Fruit fly (Drosophila melanogaster): ENCODE data around the gene nej.

nej gene

DNA sequence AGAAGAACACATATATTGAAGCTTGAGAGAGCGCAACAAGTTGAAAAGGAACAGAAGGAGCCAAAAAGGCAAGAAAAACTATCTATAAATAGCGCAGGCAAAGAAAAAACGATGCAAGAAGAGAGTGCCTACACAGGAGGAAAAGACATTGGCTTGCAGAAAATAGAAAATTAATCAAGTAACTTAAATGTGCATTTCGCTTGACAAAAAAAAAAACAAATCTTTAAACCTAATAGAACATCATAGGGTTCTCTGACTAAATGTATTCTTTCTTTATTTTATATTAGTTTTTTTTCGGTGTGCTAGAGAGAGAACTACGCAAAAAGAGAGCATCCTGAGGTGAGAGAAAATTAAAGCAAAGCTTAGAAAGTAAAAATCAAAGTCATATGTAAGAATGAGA is 36.8 kb downstream of the nej start (continued):
- TF ChIP-seq maf-S (GFP tag; optimal IDR thresholded peaks at IDR 0.05) = no peak
- TF ChIP-seq CG7357 (GFP tag; IDR thresholded peaks at IDR 0.05) = no peak
- no peak for TF ChIP-seq CG18476 (GFP tag; optimal IDR thresholded peaks at IDR 0.05)
- peak; percentile 81 for TF ChIP-seq Xrp1 (GFP tag; IDR thresholded peaks at IDR 0.05)
- TF ChIP-seq Kr (GFP tag; optimal IDR thresholded peaks at IDR 0.05) = no peak
- TF ChIP-seq CG6689 (GFP tag; IDR thresholded peaks at IDR 0.05) = peak; percentile 57
- no peak for TF ChIP-seq CG10565 (GFP tag; optimal IDR thresholded peaks at IDR 0.05)
- no peak for TF ChIP-seq Mrtf (GFP tag; IDR thresholded peaks at IDR 0.05)
- TF ChIP-seq CG17802 (tag; optimal IDR thresholded peaks at IDR 0.05) = no peak
- no peak for TF ChIP-seq Ets97D (GFP tag; optimal IDR thresholded peaks at IDR 0.05)
- no peak for TF ChIP-seq gce (GFP tag; IDR thresholded peaks at IDR 0.05)
- no peak for TF ChIP-seq CG34376 (GFP tag; optimal IDR thresholded peaks at IDR 0.05)
- TF ChIP-seq Blimp-1 (GFP tag; optimal IDR thresholded peaks at IDR 0.05) = peak; percentile 54
- TF ChIP-seq ken (GFP tag; IDR thresholded peaks at IDR 0.05) = 0 out of 3 replicates have a peak, but pooled peaks have one; percentile 56
- no peak for TF ChIP-seq CG17186 (GFP tag; optimal IDR thresholded peaks at IDR 0.05)
- no peak for TF ChIP-seq CG1603 (tag; optimal IDR thresholded peaks at IDR 0.05)
- no peak for TF ChIP-seq lab (GFP tag; optimal IDR thresholded peaks at IDR 0.05)
- no peak for TF ChIP-seq Vsx1 (GFP tag; optimal IDR thresholded peaks at IDR 0.05)
- TF ChIP-seq CG15269 (tag; optimal IDR thresholded peaks at IDR 0.05) = peak; percentile 19
- TF ChIP-seq HLH3B (GFP tag; IDR thresholded peaks at IDR 0.05) = 0 out of 2 replicates have a peak, but pooled peaks have one; percentile 12
- TF ChIP-seq az2 (GFP tag; optimal IDR thresholded peaks at IDR 0.05) = peak; percentile 63
- TF ChIP-seq CG9797 (GFP tag; optimal IDR thresholded peaks at IDR 0.05) = no peak
- no peak for TF ChIP-seq odd (GFP tag; optimal IDR thresholded peaks at IDR 0.05)
- no peak for TF ChIP-seq CG14860 (GFP tag; IDR thresholded peaks at IDR 0.05; ENCODE audit: partially characterized antibody)
- peak; percentile 21 for TF ChIP-seq CG15601 (tag; optimal IDR thresholded peaks at IDR 0.05)
- TF ChIP-seq al (GFP tag; IDR thresholded peaks at IDR 0.05) = no peak
- no peak for TF ChIP-seq bowl (GFP tag; IDR thresholded peaks at IDR 0.05)
- TF ChIP-seq CG30431 (GFP tag; optimal IDR thresholded peaks at IDR 0.05) = peak; percentile 10
- no peak for TF ChIP-seq sna (GFP tag; IDR thresholded peaks at IDR 0.05; ENCODE audit: partially characterized antibody)
- TF ChIP-seq CG12236 (GFP tag; optimal IDR thresholded peaks at IDR 0.05) = no peak
- peak; percentile 50; the same call in 1 of the 3 replicates for TF ChIP-seq dysf (GFP tag; IDR thresholded peaks at IDR 0.05)
- peak; percentile 37; the same call in 1 of the 2 replicates for TF ChIP-seq sisA (GFP tag; IDR thresholded peaks at IDR 0.05)
- TF ChIP-seq zf30C (GFP tag; optimal IDR thresholded peaks at IDR 0.05) = no peak
- peak in 1 of 2 experiments; percentile 11 for TF ChIP-seq eve (GFP tag; optimal IDR thresholded peaks at IDR 0.05)
- TF ChIP-seq CG17359 (tag; optimal IDR thresholded peaks at IDR 0.05) = peak; percentile 49
- TF ChIP-seq CG7786 (GFP tag; optimal IDR thresholded peaks at IDR 0.05) = no peak
- TF ChIP-seq dati (GFP tag; IDR thresholded peaks at IDR 0.05) = no peak
- TF ChIP-seq Dp (GFP tag; optimal IDR thresholded peaks at IDR 0.05) = no peak
- no peak for TF ChIP-seq CG6683 (GFP tag; optimal IDR thresholded peaks at IDR 0.05)
- TF ChIP-seq z (GFP tag; IDR thresholded peaks at IDR 0.05) = 0 out of 3 replicates have a peak, but pooled peaks have one; percentile 17
- no peak for TF ChIP-seq CG16813 (GFP tag; IDR thresholded peaks at IDR 0.05; ENCODE audit: partially characterized antibody)
- no peak for TF ChIP-seq CG11560 (tag; IDR thresholded peaks at IDR 0.05)
- no peak for TF ChIP-seq Stat92E (GFP tag; optimal IDR thresholded peaks at IDR 0.05)
- TF ChIP-seq org-1 (GFP tag; optimal IDR thresholded peaks at IDR 0.05) = no peak
- no peak; the same call in 1 of the 2 replicates for TF ChIP-seq slbo (GFP tag; IDR thresholded peaks at IDR 0.05)
- TF ChIP-seq knrl (GFP tag; IDR thresholded peaks at IDR 0.05; ENCODE audit: partially characterized antibody) = no peak
- TF ChIP-seq CG10431 (GFP tag; optimal IDR thresholded peaks at IDR 0.05) = no peak
- peak; percentile 44; the same call in 1 of the 2 replicates for TF ChIP-seq chm (GFP tag; IDR thresholded peaks at IDR 0.05)
- TF ChIP-seq Nf-YA (GFP tag; IDR thresholded peaks at IDR 0.05) = 0 out of 2 replicates have a peak, but pooled peaks have one; percentile 30
- TF ChIP-seq ATbp (GFP tag; optimal IDR thresholded peaks at IDR 0.05) = peak; percentile 8
- TF ChIP-seq CG2889 (GFP tag; IDR thresholded peaks at IDR 0.05) = no peak

All from whole organism, embryonic.